Worm (Caenorhabditis elegans) whole organism, early embryonic: Measurements from ENCODE around the gene K01A12.3.
A peak's percentile ranks its signal among the peaks of the same experiment; 100 is the strongest.
"Not testable (repeated sequence)": the region's sequence is repeated elsewhere in the genome, so short reads cannot be mapped to it uniquely, and the experiment has no call there.

Source experiments
- B0310.2 ChIP-seq: sonication (generic microtip); optimal IDR thresholded peaks from 2 replicates; lab custom pipeline; 2016; ENCODE audit warnings: mild to moderate bottlenecking, missing genetic modification characterization, missing compliant biosample characterization
- F13C5.2 ChIP-seq: sonication (generic microtip); optimal IDR thresholded peaks from 2 replicates; lab custom pipeline; 2017; ENCODE audit warnings: mild to moderate bottlenecking, missing genetic modification characterization, inconsistent platforms, missing compliant biosample characterization
- aly-1 ChIP-seq: sonication (generic microtip); optimal IDR thresholded peaks from 2 replicates; lab custom pipeline; 2016; ENCODE audit warnings: missing genetic modification characterization, missing compliant biosample characterization
- ama-1 ChIP-seq: fragments of 150-350 bp; optimal IDR thresholded peaks from 2 replicates; lab custom pipeline; 2014
- ceh-13 ChIP-seq: fragments of 200-800 bp; sonication (Bioruptor generic); optimal IDR thresholded peaks from 2 replicates; lab custom pipeline; 2018; ENCODE audit warnings: mild to moderate bottlenecking, missing genetic modification characterization, missing compliant biosample characterization
- ceh-36 ChIP-seq: sonication (generic microtip); optimal IDR thresholded peaks from 2 replicates; lab custom pipeline; 2016; ENCODE audit warnings: missing genetic modification characterization, inconsistent platforms, missing compliant biosample characterization
- ets-7 ChIP-seq: sonication (generic microtip); optimal IDR thresholded peaks from 2 replicates; lab custom pipeline; 2016; ENCODE audit warnings: missing genotype, missing genetic modification characterization, missing compliant biosample characterization
- flt-1 ChIP-seq: fragments of 200-800 bp; sonication (Bioruptor generic); IDR thresholded peaks from 2 replicates; pipeline ENCODE4 v1.3.6; 2022; ENCODE audit warnings: missing genetic modification characterization, missing compliant biosample characterization
- hmbx-1 ChIP-seq: sonication (generic microtip); optimal IDR thresholded peaks from 2 replicates; lab custom pipeline; 2016; ENCODE audit warnings: mild to moderate bottlenecking, missing genetic modification characterization, missing compliant biosample characterization
- hmg-4 ChIP-seq: fragments of 200-800 bp; sonication (Bioruptor generic); optimal IDR thresholded peaks from 2 replicates; lab custom pipeline; 2018; ENCODE audit warnings: mild to moderate bottlenecking, missing genetic modification characterization, missing compliant biosample characterization
- hnd-1 ChIP-seq: sonication (generic microtip); optimal IDR thresholded peaks from 2 replicates; lab custom pipeline; 2016; ENCODE audit warnings: missing genetic modification characterization, missing compliant biosample characterization
- pes-1 ChIP-seq: fragments of 200-800 bp; sonication (Bioruptor generic); IDR thresholded peaks from 2 replicates; pipeline ENCODE4 v1.3.6; 2022; ENCODE audit warnings: missing genetic modification reagents, missing genetic modification characterization, missing compliant biosample characterization
- scrt-1 ChIP-seq: fragments of 200-800 bp; sonication (Bioruptor generic); IDR thresholded peaks from 2 replicates; pipeline ENCODE4 v1.3.6; 2022; ENCODE audit warnings: missing genetic modification characterization, missing compliant biosample characterization
- sea-1 ChIP-seq: fragments of 200-800 bp; sonication (Bioruptor generic); conservative IDR thresholded peaks from 2 replicates; pipeline ENCODE4 v1.3.6; 2022; ENCODE audit warnings: missing genetic modification characterization, missing compliant biosample characterization
- tbx-11 ChIP-seq: fragments of 200-800 bp; sonication (Bioruptor generic); IDR thresholded peaks from 2 replicates; pipeline ENCODE4 v1.3.6; 2022; ENCODE audit warnings: missing genetic modification characterization, missing compliant biosample characterization
- tbx-37 ChIP-seq: fragments of 200-800 bp; sonication (Bioruptor generic); conservative IDR thresholded peaks from 2 replicates; pipeline ENCODE4 v1.3.6; 2022; ENCODE audit warnings: missing genetic modification reagents, missing genetic modification characterization, missing compliant biosample characterization
- tra-4 ChIP-seq: sonication (generic microtip); optimal IDR thresholded peaks from 2 replicates; lab custom pipeline; 2017; ENCODE audit warnings: missing genetic modification characterization, missing compliant biosample characterization

The K01A12.3 gene

ce11 chrX:8623840-8624591 is 974 bp downstream of the K01A12.3 start:
- TF ChIP-seq hmbx-1 (tag; lab: Kevin White, UChicago) (no peak), tra-4 (tag; lab: Kevin White, UChicago) (no peak), scrt-1 (GFP tag; lab: Robert Waterston, UW) (0 out of 2 replicates have a peak, but pooled peaks have one; percentile 50), B0310.2 (tag; lab: Kevin White, UChicago) (no peak), ets-7 (tag; lab: Kevin White, UChicago) (no peak), tbx-37 (GFP tag; lab: Robert Waterston, UW) (no peak), hnd-1 (tag; lab: Kevin White, UChicago) (peak; percentile 36), flt-1 (0 out of 2 replicates have a peak, but pooled peaks have one; percentile 10), tbx-11 (GFP tag; lab: Robert Waterston, UW) (0 out of 2 replicates have a peak, but pooled peaks have one; percentile 5), ceh-36 (tag; lab: Kevin White, UChicago) (peak; percentile 40), F13C5.2 (no peak), aly-1 (tag; lab: Kevin White, UChicago) (no peak), pes-1 (GFP tag; lab: Robert Waterston, UW) (peak; percentile 52; the same call in 1 of the 2 replicates), sea-1 (peak; percentile 42; the same call in 1 of the 2 replicates), ama-1 (lab: Kevin White, UChicago) (no peak), hmg-4 (GFP tag; lab: Kevin White, UChicago) (no peak), ceh-13 (GFP tag; lab: Kevin White, UChicago) (no peak)

- TF ChIP-seq ceh-36 (tag; lab: Kevin White, UChicago) (no peak), F13C5.2 (no peak), B0310.2 (tag; lab: Kevin White, UChicago) (no peak), flt-1 (no peak), pes-1 (GFP tag; lab: Robert Waterston, UW) (no peak), hmg-4 (GFP tag; lab: Kevin White, UChicago) (no peak), scrt-1 (GFP tag; lab: Robert Waterston, UW) (no peak), sea-1 (no peak), hnd-1 (tag; lab: Kevin White, UChicago) (no peak), tra-4 (tag; lab: Kevin White, UChicago) (no peak), aly-1 (tag; lab: Kevin White, UChicago) (no peak), ama-1 (lab: Kevin White, UChicago) (no peak), tbx-11 (GFP tag; lab: Robert Waterston, UW) (no peak), tbx-37 (GFP tag; lab: Robert Waterston, UW) (no peak), ets-7 (tag; lab: Kevin White, UChicago) (no peak), ceh-13 (GFP tag; lab: Kevin White, UChicago) (no peak), hmbx-1 (tag; lab: Kevin White, UChicago) (no peak)
Measured at ce11 chrX:8613053-8613452, 11.9 kb downstream of the K01A12.3 start, which contains the start of gene K01A12.2. Gene K01A12.2 (plus strand): TSS chrX:8613353.

ce11 chrX:8612278-8612677 is 12.7 kb downstream of the K01A12.3 start:
- TF ChIP-seq flt-1 (no peak), F13C5.2 (no peak), pes-1 (GFP tag; lab: Robert Waterston, UW) (no peak), tra-4 (tag; lab: Kevin White, UChicago) (no peak), ama-1 (lab: Kevin White, UChicago) (no peak)

ce11 chrX:8610606-8611005 is 14.4 kb downstream of the K01A12.3 start, which contains the start of gene K01A12.4:
Gene K01A12.4 (plus strand): TSS chrX:8610906.
- not testable (repeated sequence) for TF ChIP-seq ets-7 (tag; lab: Kevin White, UChicago); pes-1 (GFP tag; lab: Robert Waterston, UW); ceh-13 (GFP tag; lab: Kevin White, UChicago)

ce11 chrX:8608756-8609155 is 16.2 kb downstream of the K01A12.3 start:
- TF ChIP-seq B0310.2 (tag; lab: Kevin White, UChicago), result no peak
- no peak for TF ChIP-seq ceh-36 (tag; lab: Kevin White, UChicago)
- TF ChIP-seq F13C5.2, result no peak
- no peak for TF ChIP-seq flt-1
- no peak for TF ChIP-seq ets-7 (tag; lab: Kevin White, UChicago)
- TF ChIP-seq scrt-1 (GFP tag; lab: Robert Waterston, UW), result no peak
- TF ChIP-seq sea-1, result no peak

ce11 chrX:8605005-8605404 is 20.0 kb downstream of the K01A12.3 start, which contains the start of the genes H35N09.2 and H35N09.1:
Gene H35N09.2 (minus strand): TSS chrX:8605058.
Gene H35N09.1 (plus strand): TSS chrX:8605339.
- no peak for TF ChIP-seq B0310.2 (tag; lab: Kevin White, UChicago)
- TF ChIP-seq pes-1 (GFP tag; lab: Robert Waterston, UW), result no peak
- TF ChIP-seq F13C5.2, result peak; percentile 53
- no peak for TF ChIP-seq ceh-13 (GFP tag; lab: Kevin White, UChicago)
- no peak for TF ChIP-seq hnd-1 (tag; lab: Kevin White, UChicago)
- TF ChIP-seq flt-1, result no peak
- no peak for TF ChIP-seq tra-4 (tag; lab: Kevin White, UChicago)
- TF ChIP-seq hmg-4 (GFP tag; lab: Kevin White, UChicago), result no peak

- TF ChIP-seq pes-1 (GFP tag; lab: Robert Waterston, UW) (no peak), hmbx-1 (tag; lab: Kevin White, UChicago) (no peak), B0310.2 (tag; lab: Kevin White, UChicago) (no peak)
Measured at ce11 chrX:8604160-8604559, 20.8 kb downstream of the K01A12.3 start.
